Worm (Caenorhabditis elegans) whole organism, L4 larva: ENCODE data around the gene clc-7.

Experiments
- ZK546.5 ChIP-seq, 2 experiments: sonication (generic microtip); optimal IDR thresholded peaks; 2 replicates each; lab custom pipeline; 2017; ENCODE audit warnings: missing biosample characterization in 2 of 2, missing genetic modification characterization in 2 of 2
- aly-2 ChIP-seq: sonication (generic microtip); optimal IDR thresholded peaks from 2 replicates; lab custom pipeline; 2018; ENCODE audit warnings: missing biosample characterization, missing genetic modification characterization
- ama-1 ChIP-seq: fragments of 150-350 bp; optimal IDR thresholded peaks from 2 replicates; lab custom pipeline; 2014; ENCODE audit warnings: inconsistent platforms, mixed read lengths
- ceh-82 ChIP-seq: sonication (generic microtip); optimal IDR thresholded peaks from 2 replicates; lab custom pipeline; 2017; ENCODE audit warnings: missing biosample characterization, missing genetic modification characterization
- hlh-11 ChIP-seq: fragments of 200-800 bp; sonication (Bioruptor generic); optimal IDR thresholded peaks from 2 replicates; lab custom pipeline; 2018; ENCODE audit warnings: mild to moderate bottlenecking, missing genetic modification characterization, missing compliant biosample characterization
- nhr-25 ChIP-seq: sonication (generic microtip); optimal IDR thresholded peaks from 2 replicates; lab custom pipeline; 2017; ENCODE audit warnings: missing genetic modification characterization, mild to moderate bottlenecking, missing compliant biosample characterization, antibody characterized with exemption, moderate library complexity, borderline replicate concordance; ENCODE audit not compliant: insufficient read depth
- nhr-77 ChIP-seq: fragments of 150-350 bp; optimal IDR thresholded peaks from 2 replicates; lab custom pipeline; 2014; ENCODE audit warnings: missing biosample characterization, missing genetic modification characterization
- zag-1 ChIP-seq: fragments of 150-350 bp; optimal IDR thresholded peaks from 2 replicates; lab custom pipeline; 2014; ENCODE audit warnings: missing biosample characterization, missing genetic modification characterization

DNA sequence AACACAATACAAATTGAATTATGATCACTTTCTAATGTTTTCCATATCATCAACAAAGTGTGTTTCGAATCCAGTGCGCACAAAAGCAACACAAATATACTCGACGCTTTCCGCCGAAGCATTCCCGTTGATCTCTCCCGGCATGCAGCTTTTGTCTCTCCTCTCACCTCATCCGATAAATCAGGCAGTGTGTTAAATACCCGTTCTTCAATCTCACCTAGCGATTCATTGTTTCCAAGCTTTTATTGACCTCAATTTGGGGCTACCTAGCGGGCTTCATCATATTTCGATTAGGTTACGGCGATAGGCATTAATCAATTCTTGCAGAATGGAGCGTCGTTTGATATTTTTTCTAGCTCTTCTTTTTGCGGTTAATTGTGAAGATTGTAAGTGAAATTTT lies 43.6 kb upstream of the clc-7 start, which contains the start of gene ZC449.1:
- no peak for TF ChIP-seq nhr-77 (tag; lab: Kevin White, UChicago)
- no peak for TF ChIP-seq zag-1 (tag; lab: Kevin White, UChicago)
- no peak for TF ChIP-seq ceh-82 (tag; lab: Kevin White, UChicago)
- no peak for TF ChIP-seq nhr-25 (tag; lab: Kevin White, UChicago)
- TF ChIP-seq ama-1: no peak
- TF ChIP-seq aly-2 (tag; lab: Kevin White, UChicago): no peak
- no peak for TF ChIP-seq ZK546.5 (tag; optimal IDR thresholded peaks at IDR 0.05; lab: Kevin White, UChicago)
- TF ChIP-seq hlh-11 (tag; lab: Kevin White, UChicago): no peak
